Worm (Caenorhabditis elegans) whole organism, midembryonic: ENCODE measurements around the gene nhr-25.

Experiments
- flt-1 ChIP-seq: fragments of 200-800 bp; sonication (Bioruptor generic); IDR thresholded peaks from 2 replicates; pipeline ENCODE4 v1.3.6; 2022; ENCODE audit warnings: missing genetic modification characterization, missing compliant biosample characterization
- klf-2 ChIP-seq: fragments of 200-800 bp; sonication (Bioruptor generic); conservative IDR thresholded peaks from 2 replicates; pipeline ENCODE4 v1.3.6; 2022; ENCODE audit warnings: missing genetic modification reagents, missing genetic modification characterization, missing compliant biosample characterization
- med-1 ChIP-seq: sonication (generic microtip); optimal IDR thresholded peaks from 2 replicates; lab custom pipeline; 2017; ENCODE audit warnings: missing genetic modification characterization, mild to moderate bottlenecking, missing compliant biosample characterization, antibody characterized with exemption, missing genetic modification reagents; ENCODE audit not compliant: insufficient read depth
- ref-1 ChIP-seq: fragments of 200-800 bp; sonication (Bioruptor generic); conservative IDR thresholded peaks from 2 replicates; pipeline ENCODE4 v1.3.6; 2022; ENCODE audit warnings: missing genetic modification reagents, missing genetic modification characterization, missing compliant biosample characterization
- tab-1 ChIP-seq: fragments of 200-800 bp; sonication (Bioruptor generic); IDR thresholded peaks from 2 replicates; pipeline ENCODE4 v1.3.6; 2022; ENCODE audit warnings: missing genetic modification characterization, missing compliant biosample characterization

The nhr-25 gene

ce11 chrX:13062934-13063585, 54.8 kb downstream of the nhr-25 start, which contains the start of gene K03A11.5:
Gene K03A11.5, plus strand, starts transcription at chrX:13063535.
- TF ChIP-seq flt-1 (no peak), klf-2 (GFP tag; lab: Robert Waterston, UW) (no peak), ref-1 (GFP tag; lab: Robert Waterston, UW) (no peak), tab-1 (no peak), med-1 (GFP tag; lab: Kevin White, UChicago) (no peak)
